Fruit fly (Drosophila melanogaster) whole organism, prepupa: ENCODE results near the gene MED24.
A peak's percentile ranks its signal among the peaks of the same experiment; 100 is the strongest.

Source experiments
- Blimp-1 ChIP-seq: fragments of 200-800 bp; sonication (Bioruptor generic); optimal IDR thresholded peaks from 3 replicates; lab custom pipeline; 2017; ENCODE audit warnings: missing biosample characterization, missing genetic modification characterization, mild to moderate bottlenecking, moderate library complexity, missing genetic modification reagents
- CG10631 ChIP-seq: fragments of 200-800 bp; sonication (Bioruptor generic); optimal IDR thresholded peaks from 2 replicates; lab custom pipeline; 2016; ENCODE audit warnings: missing biosample characterization, missing genetic modification characterization
- CG15336 ChIP-seq: fragments of 200-800 bp; sonication (Bioruptor generic); IDR thresholded peaks from 2 replicates; pipeline ENCODE4 v1.3.6; 2022; ENCODE audit warnings: missing biosample characterization, missing genetic modification characterization
- CG1621 ChIP-seq: fragments of 200-800 bp; sonication (Bioruptor generic); optimal IDR thresholded peaks from 3 replicates; lab custom pipeline; 2018; ENCODE audit warnings: missing biosample characterization, mild to moderate bottlenecking, missing genetic modification characterization
- CG3032 ChIP-seq: fragments of 200-800 bp; optimal IDR thresholded peaks from 2 replicates; lab custom pipeline; 2019; ENCODE audit warnings: missing biosample characterization, mild to moderate bottlenecking, missing genetic modification characterization, moderate library complexity
- CG31627 ChIP-seq: fragments of 200-800 bp; sonication (Bioruptor generic); optimal IDR thresholded peaks from 3 replicates; lab custom pipeline; 2016; ENCODE audit warnings: missing biosample characterization, missing genetic modification characterization
- CG32006 ChIP-seq: fragments of 200-800 bp; sonication (Bioruptor generic); optimal IDR thresholded peaks from 3 replicates; lab custom pipeline; 2017; ENCODE audit warnings: missing biosample characterization, mild to moderate bottlenecking, missing genetic modification characterization
- CG3919 ChIP-seq: fragments of 200-800 bp; sonication (Bioruptor generic); optimal IDR thresholded peaks from 3 replicates; lab custom pipeline; 2016; ENCODE audit warnings: missing biosample characterization, missing genetic modification characterization
- CG4318 ChIP-seq: fragments of 200-800 bp; sonication (Bioruptor generic); optimal IDR thresholded peaks from 3 replicates; lab custom pipeline; 2017; ENCODE audit warnings: missing biosample characterization, mild to moderate bottlenecking, missing genetic modification characterization
- CG6163 ChIP-seq: fragments of 200-800 bp; sonication (Bioruptor generic); IDR thresholded peaks from 3 replicates; pipeline ENCODE4 v1.3.6; 2022; ENCODE audit warnings: missing biosample characterization, missing genetic modification characterization
- CG6276 ChIP-seq: fragments of 200-800 bp; sonication (Bioruptor generic); optimal IDR thresholded peaks from 2 replicates; lab custom pipeline; 2017; ENCODE audit warnings: missing biosample characterization, mild to moderate bottlenecking, missing genetic modification characterization
- CG6808 ChIP-seq: fragments of 200-800 bp; sonication (Bioruptor generic); optimal IDR thresholded peaks from 3 replicates; lab custom pipeline; 2017; ENCODE audit warnings: missing biosample characterization, missing genetic modification characterization, mild to moderate bottlenecking, moderate library complexity, missing genetic modification reagents
- CG6854 ChIP-seq: fragments of 200-800 bp; sonication (Bioruptor generic); optimal IDR thresholded peaks from 2 replicates; lab custom pipeline; 2017; ENCODE audit warnings: missing biosample characterization, mild to moderate bottlenecking, missing genetic modification characterization
- CG7368 ChIP-seq: fragments of 200-800 bp; sonication (Bioruptor generic); optimal IDR thresholded peaks from 3 replicates; lab custom pipeline; 2016; ENCODE audit warnings: missing biosample characterization, missing genetic modification characterization
- CG8119 ChIP-seq: fragments of 200-800 bp; sonication (Bioruptor generic); IDR thresholded peaks from 3 replicates; pipeline ENCODE4 v1.3.6; 2022; ENCODE audit warnings: missing biosample characterization, missing genetic modification characterization
- CG8632 ChIP-seq: fragments of 200-800 bp; sonication (Bioruptor generic); optimal IDR thresholded peaks from 3 replicates; lab custom pipeline; 2016; ENCODE audit warnings: missing biosample characterization, missing genetic modification characterization
- Eip75B ChIP-seq: fragments of 200-800 bp; sonication (Bioruptor generic); optimal IDR thresholded peaks from 3 replicates; lab custom pipeline; 2016; ENCODE audit warnings: missing biosample characterization, missing genetic modification characterization
- Eip78C ChIP-seq: fragments of 200-800 bp; sonication (Bioruptor generic); peaks from one replicate; lab custom pipeline; 2016; ENCODE audit warnings: missing biosample characterization, missing genetic modification characterization
- Ets96B ChIP-seq: fragments of 200-800 bp; optimal IDR thresholded peaks from 2 replicates; lab custom pipeline; 2019; ENCODE audit warnings: missing biosample characterization, mild to moderate bottlenecking, missing genetic modification characterization, moderate library complexity
- Hr39 ChIP-seq: fragments of 200-800 bp; sonication (Bioruptor generic); optimal IDR thresholded peaks from 2 replicates; lab custom pipeline; 2016; ENCODE audit warnings: missing biosample characterization, missing genetic modification characterization
- Hr4 ChIP-seq: fragments of 200-800 bp; sonication (Bioruptor generic); optimal IDR thresholded peaks from 3 replicates; lab custom pipeline; 2016; ENCODE audit warnings: missing biosample characterization, missing genetic modification characterization
- Smox ChIP-seq: fragments of 200-800 bp; sonication (Bioruptor generic); optimal IDR thresholded peaks from 3 replicates; lab custom pipeline; 2016; ENCODE audit warnings: missing biosample characterization, missing genetic modification characterization
- Sox102F ChIP-seq: fragments of 200-800 bp; sonication (Bioruptor generic); optimal IDR thresholded peaks from 2 replicates; lab custom pipeline; 2016; ENCODE audit warnings: missing biosample characterization, mild to moderate bottlenecking, missing genetic modification characterization
- Sox14 ChIP-seq: fragments of 200-800 bp; sonication (Bioruptor generic); optimal IDR thresholded peaks from 3 replicates; lab custom pipeline; 2016; ENCODE audit warnings: missing biosample characterization, missing genetic modification characterization
- Sox15 ChIP-seq: fragments of 200-800 bp; sonication (Bioruptor generic); optimal IDR thresholded peaks from 3 replicates; lab custom pipeline; 2016; ENCODE audit warnings: missing biosample characterization, missing genetic modification characterization
- achi ChIP-seq: fragments of 200-800 bp; sonication (Bioruptor generic); optimal IDR thresholded peaks from 3 replicates; lab custom pipeline; 2016; ENCODE audit warnings: missing biosample characterization, missing genetic modification characterization
- acj6 ChIP-seq: fragments of 200-800 bp; sonication (Bioruptor generic); optimal IDR thresholded peaks from 3 replicates; lab custom pipeline; 2016; ENCODE audit warnings: missing biosample characterization, missing genetic modification characterization
- dsx ChIP-seq: fragments of 200-800 bp; optimal IDR thresholded peaks from 3 replicates; lab custom pipeline; 2019; ENCODE audit warnings: missing biosample characterization, mild to moderate bottlenecking, missing genetic modification characterization, moderate library complexity; ENCODE audit not compliant: poor library complexity, severe bottlenecking
- eg ChIP-seq: fragments of 200-800 bp; sonication (Bioruptor generic); IDR thresholded peaks from 3 replicates; pipeline ENCODE4 v1.3.6; 2022; ENCODE audit warnings: missing biosample characterization, missing genetic modification characterization
- esn ChIP-seq: fragments of 200-800 bp; sonication (Bioruptor generic); optimal IDR thresholded peaks from 2 replicates; lab custom pipeline; 2016; ENCODE audit warnings: missing biosample characterization, mild to moderate bottlenecking, missing genetic modification characterization, moderate library complexity
- fd59A ChIP-seq: fragments of 200-800 bp; sonication (Bioruptor generic); optimal IDR thresholded peaks from 2 replicates; lab custom pipeline; 2017; ENCODE audit warnings: missing biosample characterization, mild to moderate bottlenecking, missing genetic modification characterization, missing genetic modification reagents
- fd85E ChIP-seq: fragments of 200-800 bp; sonication (Bioruptor generic); optimal IDR thresholded peaks from 3 replicates; lab custom pipeline; 2016; ENCODE audit warnings: missing biosample characterization, missing genetic modification characterization
- net ChIP-seq: fragments of 200-800 bp; sonication (Bioruptor generic); optimal IDR thresholded peaks from 3 replicates; lab custom pipeline; 2016; ENCODE audit warnings: missing biosample characterization, missing genetic modification characterization
- ss ChIP-seq, 2 experiments: fragments of 200-800 bp; sonication (Bioruptor generic); optimal IDR thresholded peaks; 2 replicates in 1 of 2; 3 replicates in 1 of 2; lab custom pipeline; 2017 to 2018; ENCODE audit warnings: mild to moderate bottlenecking in 2 of 2, missing biosample characterization in 2 of 2, missing genetic modification characterization in 2 of 2, moderate library complexity in 1 of 2
- svp ChIP-seq: fragments of 200-800 bp; sonication (Bioruptor generic); peaks from one replicate; lab custom pipeline; 2016; ENCODE audit warnings: missing biosample characterization, missing genetic modification characterization
- topi ChIP-seq: fragments of 200-800 bp; sonication (Bioruptor generic); optimal IDR thresholded peaks from 3 replicates; lab custom pipeline; 2016; ENCODE audit warnings: missing biosample characterization, missing genetic modification characterization

MED24 gene

DNA sequence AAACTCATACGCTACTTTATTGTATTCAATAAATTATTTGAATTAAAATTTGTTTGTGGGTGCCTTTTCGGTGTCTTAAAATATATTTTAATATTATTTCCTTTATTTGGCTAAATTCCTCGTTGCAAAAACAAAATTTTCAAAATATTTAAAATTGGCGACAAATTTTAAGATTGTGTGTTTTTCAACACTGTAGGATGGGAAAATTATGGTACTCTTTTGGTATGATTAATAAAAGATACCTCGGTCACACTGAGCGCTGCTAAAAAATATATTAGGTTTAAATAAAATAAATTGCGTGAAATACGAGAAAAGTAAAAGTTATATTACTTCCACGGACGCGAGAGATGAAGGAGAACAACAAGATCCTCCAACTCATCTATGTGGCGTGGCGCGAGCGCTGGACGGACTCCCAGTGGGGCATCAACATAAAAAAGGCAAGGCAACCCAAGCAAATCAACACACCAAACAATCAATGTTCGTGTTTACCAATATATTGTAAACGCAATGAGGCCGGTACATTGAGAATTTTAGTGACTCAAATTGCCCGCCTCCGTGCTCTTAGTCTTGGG lies at the start of gene MED24:
TSS of gene MED24 (plus strand) at position 229 of the 572 bp plus-strand sequence.
- TF ChIP-seq esn (peak; percentile 21), CG6276 (GFP tag; lab: Kevin White, UChicago) (no peak), CG3032 (tag; lab: Kevin White, UChicago) (peak; percentile 0)

DNA sequence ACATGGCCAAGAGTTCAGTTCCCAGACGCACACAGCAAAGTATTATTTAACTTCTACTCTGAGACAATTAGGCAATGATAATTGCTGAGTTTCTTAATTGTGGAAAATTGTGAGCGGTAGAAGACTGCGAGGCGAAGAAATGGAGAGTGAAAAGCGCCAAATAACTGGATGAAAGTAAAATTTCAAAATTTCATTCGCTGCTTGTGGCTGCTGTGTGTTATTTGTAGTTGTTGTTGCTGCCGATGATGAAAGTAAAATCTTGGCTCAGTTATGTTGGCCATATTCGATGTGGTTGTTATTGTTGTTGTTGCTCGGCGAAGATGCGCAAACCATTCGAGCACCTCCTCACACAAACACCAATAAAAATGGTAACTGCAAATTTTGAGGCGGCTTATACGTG lies 40.8 kb upstream of the MED24 start:
- TF ChIP-seq svp (GFP tag; lab: Kevin White, UChicago), result no peak
- no peak for TF ChIP-seq Sox14 (GFP tag; lab: Kevin White, UChicago)
- TF ChIP-seq acj6 (GFP tag; lab: Kevin White, UChicago), result no peak
- no peak for TF ChIP-seq CG7368 (GFP tag; lab: Kevin White, UChicago)
- no peak for TF ChIP-seq Eip75B (GFP tag; lab: Kevin White, UChicago)
- TF ChIP-seq CG8119, result no peak
- TF ChIP-seq CG1621 (tag; lab: Kevin White, UChicago), result no peak
- peak; percentile 55 for TF ChIP-seq Blimp-1 (GFP tag; lab: Kevin White, UChicago)
- no peak for TF ChIP-seq dsx (GFP tag; lab: Kevin White, UChicago)

DNA sequence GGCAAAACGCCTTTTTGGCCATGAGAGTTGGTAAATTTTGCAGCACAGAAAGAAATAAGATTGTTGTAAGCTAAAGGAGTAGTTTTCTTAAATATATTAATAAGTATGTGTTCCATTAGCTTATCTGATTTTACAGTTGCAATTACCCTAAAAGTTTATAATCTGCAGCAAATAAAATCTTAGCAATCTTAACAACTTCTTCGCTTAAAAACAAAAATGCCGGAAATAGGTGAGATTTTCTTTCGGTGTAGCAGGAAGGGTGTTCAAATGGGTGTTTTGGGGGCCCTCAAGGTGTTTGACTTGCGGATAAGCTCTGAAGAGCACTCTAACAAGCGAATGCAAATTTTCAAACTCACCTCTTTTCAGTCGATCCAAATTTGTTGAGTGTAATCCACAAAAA lies 40.3 kb upstream of the MED24 start:
- TF ChIP-seq Hr39 (GFP tag; lab: Kevin White, UChicago) (no peak), CG31627 (GFP tag; lab: Kevin White, UChicago) (no peak), topi (GFP tag; lab: Kevin White, UChicago) (no peak), Eip78C (GFP tag; lab: Kevin White, UChicago) (peak; percentile 68), CG4318 (GFP tag; lab: Kevin White, UChicago) (peak; percentile 1), CG32006 (GFP tag; lab: Kevin White, UChicago) (peak; percentile 74), Hr4 (GFP tag; lab: Kevin White, UChicago) (peak; percentile 58), Sox15 (GFP tag; lab: Kevin White, UChicago) (no peak), fd85E (GFP tag; lab: Kevin White, UChicago) (no peak), Sox102F (no peak), CG8119 (no peak), CG10631 (GFP tag; lab: Kevin White, UChicago) (peak; percentile 10), Ets96B (no peak), CG15336 (peak; percentile 50), Eip75B (GFP tag; lab: Kevin White, UChicago) (no peak), CG3919 (GFP tag; lab: Kevin White, UChicago) (peak; percentile 23), acj6 (GFP tag; lab: Kevin White, UChicago) (peak; percentile 10)

DNA sequence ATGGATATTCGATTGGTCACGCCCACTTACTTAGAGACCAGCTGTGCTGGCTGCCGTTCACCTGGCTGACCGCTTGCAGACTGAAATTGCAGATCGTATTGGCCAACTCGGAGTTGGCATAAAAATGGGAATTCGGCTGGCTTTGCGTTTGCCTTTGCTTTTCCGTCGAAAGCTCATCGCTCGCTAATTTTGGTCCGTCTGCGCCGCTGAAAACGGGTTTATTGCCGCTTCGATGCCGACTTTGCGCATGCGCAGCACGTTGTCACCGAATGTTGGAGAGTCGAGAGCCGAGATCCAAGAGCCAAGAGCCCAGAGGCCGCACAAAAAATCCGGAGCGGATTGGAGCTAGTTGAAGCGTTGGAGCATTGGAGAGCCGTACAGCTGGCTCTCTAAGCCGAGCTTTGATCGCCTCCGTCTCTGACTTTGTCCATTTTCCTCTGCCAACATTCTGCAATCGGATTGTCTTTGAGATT lies 39.3 kb upstream of the MED24 start, which contains the start of gene CG13676:
TSS of gene CG13676 (minus strand) at position 87 of the 473 bp plus-strand sequence.
- TF ChIP-seq CG6163 (GFP tag; lab: Robert Waterston, UW) (peak; percentile 58; the same call in 1 of the 3 replicates), ss (GFP tag; optimal IDR thresholded peaks at IDR 0.05; lab: Kevin White, UChicago) (peak in 1 of 2 experiments; percentile 46), Smox (GFP tag; lab: Kevin White, UChicago) (no peak), Sox102F (no peak), Eip78C (GFP tag; lab: Kevin White, UChicago) (peak; percentile 50), net (GFP tag; lab: Kevin White, UChicago) (no peak), CG3919 (GFP tag; lab: Kevin White, UChicago) (peak; percentile 28), Blimp-1 (GFP tag; lab: Kevin White, UChicago) (no peak), achi (peak; percentile 2), CG6808 (peak; percentile 6), fd59A (GFP tag; lab: Kevin White, UChicago) (no peak), CG8632 (GFP tag; lab: Kevin White, UChicago) (no peak), eg (GFP tag; lab: Robert Waterston, UW) (0 out of 3 replicates have a peak, but pooled peaks have one; percentile 9), CG6854 (peak; percentile 73), CG15336 (peak; percentile 31; the same call in 1 of the 2 replicates), CG1621 (tag; lab: Kevin White, UChicago) (peak; percentile 96)
